Worm (Caenorhabditis elegans) whole organism, L4/young adult: ENCODE data around the gene K01A2.6.

Experiments used
- W03F9.2 ChIP-seq: fragments of 150-350 bp; optimal IDR thresholded peaks from 2 replicates; lab custom pipeline; 2014; ENCODE audit warnings: missing biosample characterization, missing genetic modification characterization
- dao-5 ChIP-seq: sonication (generic microtip); optimal IDR thresholded peaks from 2 replicates; lab custom pipeline; 2016; ENCODE audit warnings: missing genotype, missing genetic modification characterization, moderate library complexity, missing compliant biosample characterization
- him-1 ChIP-seq: sonication (generic microtip); optimal IDR thresholded peaks from 2 replicates; lab custom pipeline; 2016; ENCODE audit warnings: missing genotype, missing genetic modification reagents, missing genetic modification characterization, missing compliant biosample characterization

ce11 chrII:285627-286550 lies 13.9 kb upstream of the K01A2.6 start, which contains the start of gene B0432.10:
- TF ChIP-seq him-1 (tag; lab: Kevin White, UChicago) = no peak
- TF ChIP-seq W03F9.2 (tag; lab: Kevin White, UChicago) = peak; percentile 84
- no peak for TF ChIP-seq dao-5 (tag; lab: Kevin White, UChicago)
